Fruit fly (Drosophila melanogaster): Measurements from ENCODE around the gene Bcs1.

Bcs1 gene

dm6 chr2L:10210631-10211557 is 11.6 kb upstream of the Bcs1 start, which contains the start of the genes CG5727 and ath:
Gene CG5727, minus strand, starts transcription at chr2L:10210681.
Gene ath, plus strand, starts transcription at chr2L:10211143.
- TF ChIP-seq CG8159 (tag; optimal IDR thresholded peaks at IDR 0.05) (no peak), CG17806 (tag; optimal IDR thresholded peaks at IDR 0.05) (peak; percentile 10)

- no peak for TF ChIP-seq CG34367 (tag; optimal IDR thresholded peaks at IDR 0.05)
- no peak for TF ChIP-seq EcR (GFP tag; optimal IDR thresholded peaks at IDR 0.05)
- no peak for TF ChIP-seq CG14655 (GFP tag; optimal IDR thresholded peaks at IDR 0.05)
- TF ChIP-seq CG10348 (GFP tag; IDR thresholded peaks at IDR 0.05), result no peak
- no peak for TF ChIP-seq CG15710 (tag; optimal IDR thresholded peaks at IDR 0.05)
- no peak for TF ChIP-seq Pif1B (GFP tag; optimal IDR thresholded peaks at IDR 0.05)
- TF ChIP-seq CG4496 (GFP tag; IDR thresholded peaks at IDR 0.05), result no peak
- no peak for TF ChIP-seq fd96Ca (GFP tag; IDR thresholded peaks at IDR 0.05)
- no peak for TF ChIP-seq CG12605 (GFP tag; IDR thresholded peaks at IDR 0.05)
- no peak for TF ChIP-seq CG9948 (tag; optimal IDR thresholded peaks at IDR 0.05)
- no peak for TF ChIP-seq D1 (tag; optimal IDR thresholded peaks at IDR 0.05)
- no peak for TF ChIP-seq CG8159 (tag; optimal IDR thresholded peaks at IDR 0.05)
- TF ChIP-seq gl (tag; optimal IDR thresholded peaks at IDR 0.05), result no peak
- TF ChIP-seq CG13204 (GFP tag; optimal IDR thresholded peaks at IDR 0.05), result no peak
- TF ChIP-seq CG8301 (tag; optimal IDR thresholded peaks at IDR 0.05), result no peak
- TF ChIP-seq Pif1A (GFP tag; optimal IDR thresholded peaks at IDR 0.05), result no peak
- TF ChIP-seq Ets98B (GFP tag; IDR thresholded peaks at IDR 0.05), result no peak
- TF ChIP-seq rn (GFP tag; IDR thresholded peaks at IDR 0.05), result no peak
- no peak for TF ChIP-seq Snoo (tag; optimal IDR thresholded peaks at IDR 0.05)
- TF ChIP-seq CG32121 (GFP tag; IDR thresholded peaks at IDR 0.05), result no peak
Measured at dm6 chr2L:10220010-10220409, 2.4 kb upstream of the Bcs1 start.

DNA sequence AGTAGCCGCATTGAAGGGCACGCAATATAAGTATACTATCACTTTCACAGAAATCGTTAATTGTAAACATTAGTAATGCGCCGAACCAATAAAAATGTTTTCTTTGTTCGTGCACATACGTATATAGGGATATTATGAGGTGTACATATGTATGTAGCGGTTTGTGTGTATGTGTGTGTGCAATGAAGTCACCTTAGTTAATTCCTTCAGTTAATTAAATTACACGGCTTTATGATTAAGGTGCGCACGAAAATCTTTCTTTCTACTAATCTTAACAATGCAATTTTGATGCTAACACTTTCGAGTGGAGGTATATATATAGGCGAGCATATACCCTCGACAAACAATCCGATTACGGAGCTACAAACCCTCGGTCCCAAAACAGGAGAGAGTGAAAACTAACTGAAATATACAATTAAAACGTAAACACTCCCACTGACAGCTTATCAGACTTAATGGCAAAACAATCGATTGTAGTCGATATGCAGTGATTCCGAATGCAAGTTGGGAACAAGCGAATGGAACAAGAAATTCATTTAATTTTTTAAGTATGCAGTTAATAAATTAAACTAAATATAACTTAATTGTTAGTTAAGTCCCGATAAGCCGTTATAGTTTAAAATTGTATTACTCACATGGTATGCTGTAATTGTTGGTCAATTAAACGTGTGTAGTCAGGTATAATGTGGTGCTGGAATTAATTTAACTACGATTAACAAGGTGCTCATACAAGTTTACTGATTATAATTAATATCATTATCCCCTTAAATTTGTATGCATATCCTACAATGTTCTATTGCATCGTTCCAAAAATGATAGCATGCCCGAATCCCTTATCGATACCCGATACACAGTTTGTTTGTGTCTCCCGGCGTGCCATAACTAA is 1.7 kb upstream of the Bcs1 start, which contains the start of the genes Npc1a and Prosalpha6:
Gene Npc1a (minus strand): TSS at position 716 of the 886 bp plus-strand sequence.
Gene Prosalpha6 (plus strand): TSS at position 851 of the 886 bp plus-strand sequence.
- no peak for TF ChIP-seq EcR (GFP tag; optimal IDR thresholded peaks at IDR 0.05)
- TF ChIP-seq CG15710 (tag; optimal IDR thresholded peaks at IDR 0.05), result peak; percentile 31

dm6 chr2L:10221387-10221705 is 1.1 kb upstream of the Bcs1 start:
- TF ChIP-seq D1 (tag; optimal IDR thresholded peaks at IDR 0.05) (no peak), rn (GFP tag; IDR thresholded peaks at IDR 0.05) (no peak), CG10348 (GFP tag; IDR thresholded peaks at IDR 0.05) (no peak), fd96Ca (GFP tag; IDR thresholded peaks at IDR 0.05) (no peak), CG8301 (tag; optimal IDR thresholded peaks at IDR 0.05) (no peak), CG32121 (GFP tag; IDR thresholded peaks at IDR 0.05) (no peak), CG8159 (tag; optimal IDR thresholded peaks at IDR 0.05) (no peak), CG17806 (tag; optimal IDR thresholded peaks at IDR 0.05) (no peak), Ets98B (GFP tag; IDR thresholded peaks at IDR 0.05) (no peak), Snoo (tag; optimal IDR thresholded peaks at IDR 0.05) (no peak), CG34367 (tag; optimal IDR thresholded peaks at IDR 0.05) (no peak), CG13204 (GFP tag; optimal IDR thresholded peaks at IDR 0.05) (no peak), Pif1B (GFP tag; optimal IDR thresholded peaks at IDR 0.05) (no peak), CG14655 (GFP tag; optimal IDR thresholded peaks at IDR 0.05) (no peak), CG12605 (GFP tag; IDR thresholded peaks at IDR 0.05) (no peak)

- TF ChIP-seq CG8159 (tag; optimal IDR thresholded peaks at IDR 0.05) (no peak), CG4496 (GFP tag; IDR thresholded peaks at IDR 0.05) (no peak), CG32121 (GFP tag; IDR thresholded peaks at IDR 0.05) (no peak), CG10348 (GFP tag; IDR thresholded peaks at IDR 0.05) (no peak), CG14655 (GFP tag; optimal IDR thresholded peaks at IDR 0.05) (no peak)
Measured at dm6 chr2L:10226213-10226723, 3.8 kb downstream of the Bcs1 start.

DNA sequence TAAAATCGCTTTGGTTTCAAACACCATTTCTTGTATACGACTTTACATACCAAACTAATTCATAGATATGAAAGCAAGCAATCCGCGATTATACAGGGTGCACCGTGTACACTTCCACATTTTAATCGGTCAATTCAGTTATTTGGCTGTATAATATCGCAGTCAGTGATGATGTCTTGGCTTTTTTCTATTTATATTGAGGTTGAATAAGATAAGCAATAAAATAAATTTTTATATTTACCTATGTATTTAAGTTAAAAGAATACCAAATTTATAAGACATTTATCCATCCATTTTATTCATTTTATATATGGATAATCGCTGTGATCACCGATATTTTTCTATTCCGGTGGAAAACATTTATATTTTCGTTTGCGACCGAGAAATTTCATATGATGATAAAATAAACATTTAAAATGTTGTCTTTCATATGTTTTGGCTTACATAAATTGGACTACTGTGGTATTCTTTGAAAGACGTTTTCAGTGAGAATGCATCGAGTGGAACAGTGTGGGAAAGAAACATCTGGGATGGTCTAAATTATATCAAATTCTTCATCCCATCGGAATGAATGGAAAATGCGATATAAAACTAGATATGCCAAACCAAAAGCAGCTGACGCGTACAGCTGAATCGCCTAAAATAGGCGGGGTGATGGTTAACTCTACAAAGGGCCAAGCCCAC is 4.4 kb downstream of the Bcs1 start, which contains the start of gene CG5708:
Gene CG5708 (minus strand): TSS at position 85 of the 684 bp plus-strand sequence.
- TF ChIP-seq CG15710 (tag; optimal IDR thresholded peaks at IDR 0.05), result peak; percentile 11
- no peak for TF ChIP-seq Pif1B (GFP tag; optimal IDR thresholded peaks at IDR 0.05)

All from whole organism, pupa.